Worm (Caenorhabditis elegans) whole organism, L2 larva: ENCODE measurements around the gene glb-20.

Experiments used
- ama-1 ChIP-seq: fragments of 150-350 bp; optimal IDR thresholded peaks from 2 replicates; lab custom pipeline; 2018; ENCODE audit warnings: inconsistent platforms
- blmp-1 ChIP-seq: sonication (generic microtip); optimal IDR thresholded peaks from 2 replicates; lab custom pipeline; 2017; ENCODE audit warnings: missing genetic modification characterization, mild to moderate bottlenecking, missing compliant biosample characterization, antibody characterized with exemption, moderate library complexity; ENCODE audit not compliant: insufficient read depth
- nhr-11 ChIP-seq: fragments of 150-350 bp; optimal IDR thresholded peaks from 2 replicates; lab custom pipeline; 2014; ENCODE audit warnings: missing biosample characterization, missing genetic modification characterization
- snpc-4 ChIP-seq: fragments of 150-350 bp; optimal IDR thresholded peaks from 2 replicates; lab custom pipeline; 2014; ENCODE audit warnings: missing biosample characterization, missing genetic modification characterization
- unc-62 ChIP-seq: fragments of 150-350 bp; optimal IDR thresholded peaks from 2 replicates; lab custom pipeline; 2014; ENCODE audit warnings: missing biosample characterization, missing genetic modification reagents, missing genetic modification characterization

- no peak for TF ChIP-seq nhr-11
- TF ChIP-seq unc-62: no peak
- TF ChIP-seq blmp-1 (tag; lab: Kevin White, UChicago): no peak
- TF ChIP-seq snpc-4 (tag; lab: Kevin White, UChicago): no peak
- TF ChIP-seq ama-1 (lab: Kevin White, UChicago): no peak
These were observed 18.1 kb upstream of the glb-20 start for ce11 chrX:13574029-13574428.
